Worm (Caenorhabditis elegans): Measurements from ENCODE around the gene inf-1.

inf-1 gene

DNA sequence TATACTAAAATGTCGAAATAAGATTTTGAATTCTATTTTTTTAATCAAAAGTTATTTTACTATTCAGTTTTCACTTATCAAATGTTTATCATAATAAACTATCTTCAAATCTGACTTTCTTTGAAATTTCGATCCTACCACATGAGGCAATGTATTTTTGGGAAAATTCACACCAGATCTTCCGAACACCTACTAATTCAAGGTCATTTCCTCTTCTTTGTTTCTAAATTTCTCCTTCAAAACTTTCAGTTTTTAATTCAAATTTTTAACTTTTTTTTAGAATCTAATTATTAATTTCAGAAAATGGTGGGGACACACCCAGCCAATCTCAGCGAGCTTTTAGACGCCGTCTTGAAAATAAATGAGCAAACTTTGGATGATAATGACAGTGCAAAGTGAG lies 49.6 kb downstream of the inf-1 start, which contains the start of gene ceh-20:
ceh-20 (plus strand) TSS at position 301 of the 400 bp plus-strand sequence.
- TF ChIP-seq lsy-2 (tag; optimal IDR thresholded peaks at IDR 0.05) (no peak), elt-3 (tag; optimal IDR thresholded peaks at IDR 0.05) (no peak), drap-1 (GFP tag; optimal IDR thresholded peaks at IDR 0.05) (no peak), flh-1 (GFP tag; optimal IDR thresholded peaks at IDR 0.05) (no peak), pha-4 (tag; optimal IDR thresholded peaks at IDR 0.05) (no peak), cnd-1 (tag; optimal IDR thresholded peaks at IDR 0.05) (no peak), zip-8 (tag; optimal IDR thresholded peaks at IDR 0.05) (no peak), tbx-8 (GFP tag; optimal IDR thresholded peaks at IDR 0.05) (no peak), nhr-76 (tag; optimal IDR thresholded peaks at IDR 0.05) (no peak), mab-5 (tag; optimal IDR thresholded peaks at IDR 0.05) (no peak), nhr-12 (tag; optimal IDR thresholded peaks at IDR 0.05) (no peak), ceh-83 (GFP tag; optimal IDR thresholded peaks at IDR 0.05) (no peak)
